Fruit fly (Drosophila melanogaster): ENCODE results near the gene CG43198.

- TF ChIP-seq insv (optimal IDR thresholded peaks at IDR 0.05) (no peak), h (optimal IDR thresholded peaks at IDR 0.05) (no peak)
These were observed 50.1 kb downstream of the CG43198 start, which contains the start of gene CG15035 for dm6 chrX:7403074-7403473.

All from Kc167 (cell line).